Worm (Caenorhabditis elegans) whole organism, L3 larva: Measurements from ENCODE around the gene F40A3.7.

ENCODE experiments used
- R02D3.7 ChIP-seq: fragments of 150-350 bp; optimal IDR thresholded peaks from 2 replicates; lab custom pipeline; 2014; ENCODE audit warnings: missing biosample characterization, missing genetic modification characterization
- aly-2 ChIP-seq: fragments of 150-350 bp; optimal IDR thresholded peaks from 2 replicates; lab custom pipeline; 2014; ENCODE audit warnings: missing biosample characterization, missing genetic modification characterization
- ama-1 ChIP-seq: fragments of 150-350 bp; optimal IDR thresholded peaks from 2 replicates; lab custom pipeline; 2018
- ceh-28 ChIP-seq: fragments of 150-350 bp; optimal IDR thresholded peaks from 2 replicates; lab custom pipeline; 2014; ENCODE audit warnings: missing biosample characterization, missing genetic modification reagents, missing genetic modification characterization
- ceh-9 ChIP-seq: sonication (generic microtip); optimal IDR thresholded peaks from 2 replicates; lab custom pipeline; 2018; ENCODE audit warnings: missing biosample characterization, missing genetic modification characterization
- daf-12 ChIP-seq: fragments of 150-350 bp; optimal IDR thresholded peaks from 2 replicates; lab custom pipeline; 2014; ENCODE audit warnings: missing biosample characterization, missing genetic modification reagents, missing genetic modification characterization
- egl-27 ChIP-seq: sonication (generic microtip); optimal IDR thresholded peaks from 4 replicates; lab custom pipeline; 2017; ENCODE audit warnings: missing biosample characterization, missing genetic modification reagents, missing genetic modification characterization
- egl-5 ChIP-seq: fragments of 150-350 bp; optimal IDR thresholded peaks from 2 replicates; lab custom pipeline; 2017; ENCODE audit warnings: missing biosample characterization, missing genetic modification reagents, missing genetic modification characterization, inconsistent platforms
- elt-2 ChIP-seq: sonication (generic microtip); optimal IDR thresholded peaks from 2 replicates; lab custom pipeline; 2016; ENCODE audit warnings: missing genetic modification reagents, mild to moderate bottlenecking, missing genetic modification characterization, missing compliant biosample characterization
- elt-3 ChIP-seq, 3 experiments: fragments of 150-350 bp in 1 of 3; sonication (generic microtip) in 2 of 3; optimal IDR thresholded peaks; 2 replicates in 2 of 3; 4 replicates in 1 of 3; lab custom pipeline; 2014 to 2017; ENCODE audit warnings: missing biosample characterization in 3 of 3, missing genetic modification characterization in 3 of 3
- eor-1 ChIP-seq, 2 experiments: fragments of 150-350 bp; optimal IDR thresholded peaks; 2 replicates each; lab custom pipeline; 2014 to 2018; ENCODE audit warnings: missing biosample characterization in 2 of 2, missing genetic modification characterization in 2 of 2
- fkh-10 ChIP-seq: sonication (generic microtip); optimal IDR thresholded peaks from 2 replicates; lab custom pipeline; 2017; ENCODE audit warnings: missing biosample characterization, missing genetic modification reagents, missing genetic modification characterization
- fkh-2 ChIP-seq: fragments of 150-350 bp; optimal IDR thresholded peaks from 2 replicates; lab custom pipeline; 2014; ENCODE audit warnings: missing biosample characterization, missing genetic modification reagents, missing genetic modification characterization
- hmg-11 ChIP-seq: sonication (generic microtip); optimal IDR thresholded peaks from 2 replicates; lab custom pipeline; 2016; ENCODE audit warnings: missing genetic modification characterization, missing compliant biosample characterization
- lsy-12 ChIP-seq: sonication (generic microtip); optimal IDR thresholded peaks from 2 replicates; lab custom pipeline; 2016; ENCODE audit warnings: mild to moderate bottlenecking, missing genetic modification characterization, missing compliant biosample characterization
- mdl-1 ChIP-seq: fragments of 150-350 bp; optimal IDR thresholded peaks from 2 replicates; lab custom pipeline; 2014; ENCODE audit warnings: missing biosample characterization, missing genetic modification characterization
- mml-1 ChIP-seq: fragments of 150-350 bp; sonication (generic microtip); optimal IDR thresholded peaks from 3 replicates; lab custom pipeline; 2014; ENCODE audit warnings: missing biosample characterization, missing genetic modification characterization
- nfya-1 ChIP-seq: sonication (generic microtip); optimal IDR thresholded peaks from 2 replicates; lab custom pipeline; 2017; ENCODE audit warnings: missing genetic modification characterization, mild to moderate bottlenecking, missing compliant biosample characterization, antibody characterized with exemption, moderate library complexity; ENCODE audit not compliant: insufficient read depth
- nhr-12 ChIP-seq: fragments of 150-350 bp; optimal IDR thresholded peaks from 2 replicates; lab custom pipeline; 2014; ENCODE audit warnings: missing biosample characterization, missing genetic modification characterization
- nhr-23 ChIP-seq: fragments of 150-350 bp; optimal IDR thresholded peaks from 2 replicates; lab custom pipeline; 2014; ENCODE audit warnings: missing biosample characterization, missing genetic modification reagents, missing genetic modification characterization
- nhr-237 ChIP-seq: fragments of 150-350 bp; optimal IDR thresholded peaks from 2 replicates; lab custom pipeline; 2014; ENCODE audit warnings: missing biosample characterization, missing genetic modification characterization
- nhr-25 ChIP-seq: sonication (generic microtip); optimal IDR thresholded peaks from 2 replicates; lab custom pipeline; 2017; ENCODE audit warnings: missing biosample characterization, missing genetic modification characterization
- nhr-43 ChIP-seq: sonication (generic microtip); optimal IDR thresholded peaks from 2 replicates; lab custom pipeline; 2016; ENCODE audit warnings: mild to moderate bottlenecking, missing genetic modification characterization, missing compliant biosample characterization; ENCODE audit not compliant: poor library complexity, severe bottlenecking
- nhr-67 ChIP-seq: fragments of 150-350 bp; optimal IDR thresholded peaks from 2 replicates; lab custom pipeline; 2014; ENCODE audit warnings: missing biosample characterization, missing genetic modification characterization
- nhr-76 ChIP-seq: fragments of 150-350 bp; sonication (generic microtip); optimal IDR thresholded peaks from 5 replicates; lab custom pipeline; 2014; ENCODE audit warnings: missing biosample characterization, missing genetic modification characterization
- nhr-77 ChIP-seq: fragments of 150-350 bp; optimal IDR thresholded peaks from 2 replicates; lab custom pipeline; 2014; ENCODE audit warnings: missing biosample characterization, missing genetic modification characterization
- pqm-1 ChIP-seq: fragments of 150-350 bp; optimal IDR thresholded peaks from 2 replicates; lab custom pipeline; 2017; ENCODE audit warnings: missing biosample characterization, missing genetic modification characterization, inconsistent platforms
- skn-1 ChIP-seq: fragments of 150-350 bp; optimal IDR thresholded peaks from 2 replicates; lab custom pipeline; 2014; ENCODE audit warnings: missing biosample characterization, missing genetic modification characterization
- tbx-2 ChIP-seq: sonication (generic microtip); optimal IDR thresholded peaks from 2 replicates; lab custom pipeline; 2016; ENCODE audit warnings: mild to moderate bottlenecking, missing genetic modification characterization, missing compliant biosample characterization
- unc-62 ChIP-seq: fragments of 150-350 bp; sonication (generic microtip); optimal IDR thresholded peaks from 4 replicates; lab custom pipeline; 2014; ENCODE audit warnings: missing biosample characterization, missing genetic modification reagents, missing genetic modification characterization
- zag-1 ChIP-seq: fragments of 150-350 bp; optimal IDR thresholded peaks from 2 replicates; lab custom pipeline; 2014; ENCODE audit warnings: missing biosample characterization, missing genetic modification characterization
- ztf-11 ChIP-seq: fragments of 150-350 bp; optimal IDR thresholded peaks from 2 replicates; lab custom pipeline; 2014; ENCODE audit warnings: missing biosample characterization, missing genetic modification characterization
- ztf-4 ChIP-seq: fragments of 150-350 bp; optimal IDR thresholded peaks from 2 replicates; lab custom pipeline; 2014; ENCODE audit warnings: missing biosample characterization, missing genetic modification characterization

The F40A3.7 gene

DNA sequence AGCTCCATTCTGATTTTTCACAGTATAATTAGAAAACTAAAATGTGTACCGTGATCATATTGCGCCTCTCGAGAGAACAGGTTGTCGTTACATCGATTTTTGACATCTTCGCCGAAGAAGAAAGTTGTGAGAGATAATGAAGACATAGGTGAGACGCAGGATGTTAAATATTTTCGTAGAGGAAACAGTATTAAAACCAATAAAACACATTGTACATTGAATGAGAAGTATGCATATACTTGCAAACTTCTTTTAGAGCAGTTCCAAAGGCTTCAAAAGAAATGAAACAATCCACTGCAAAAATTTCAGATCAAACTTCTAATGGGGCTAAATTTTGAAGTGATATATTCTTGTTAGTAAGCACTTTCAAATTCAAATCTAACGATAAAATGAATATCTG, 29.0 kb downstream of the F40A3.7 start, which contains the start of gene nipi-4:
Gene nipi-4, minus strand, starts transcription at position 101 of the 400 bp plus-strand sequence.
- TF ChIP-seq hmg-11 (tag; lab: Kevin White, UChicago) (no peak), nhr-23 (tag; lab: Kevin White, UChicago) (peak; percentile 4)

DNA sequence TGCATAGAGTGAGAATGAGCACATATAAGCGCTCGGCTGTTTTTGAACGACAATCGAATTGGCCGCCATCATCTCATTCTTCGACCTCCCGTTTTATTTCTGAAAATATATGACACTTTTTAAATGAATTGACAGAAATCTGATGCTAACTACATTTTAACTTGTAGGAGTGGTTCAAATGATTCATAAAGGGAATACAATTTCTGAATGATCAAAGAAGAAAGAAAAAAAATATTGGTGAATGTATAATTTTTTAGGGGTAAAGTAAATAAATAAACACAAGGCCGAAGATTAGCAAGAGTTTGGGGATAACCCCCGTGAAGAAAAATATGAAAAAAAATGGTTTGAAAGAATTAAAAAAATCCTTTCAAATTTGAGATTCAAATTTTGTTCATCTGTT, 35.0 kb downstream of the F40A3.7 start, which contains the start of gene C37C3.11:
Gene C37C3.11, minus strand, starts transcription at position 101 of the 400 bp plus-strand sequence.
- TF ChIP-seq fkh-2 (tag; lab: Kevin White, UChicago), result no peak
- no peak for TF ChIP-seq elt-3 (tag; optimal IDR thresholded peaks at IDR 0.05; lab: Kevin White, UChicago)
- no peak for TF ChIP-seq nhr-237 (tag; lab: Kevin White, UChicago)
- TF ChIP-seq nhr-43 (tag; lab: Kevin White, UChicago), result no peak
- TF ChIP-seq nhr-12 (tag; lab: Kevin White, UChicago), result no peak
- no peak for TF ChIP-seq nhr-23 (tag; lab: Kevin White, UChicago)
- TF ChIP-seq nhr-76 (tag; lab: Kevin White, UChicago), result no peak
- no peak for TF ChIP-seq skn-1
- no peak for TF ChIP-seq fkh-10 (GFP tag; lab: Kevin White, UChicago)
- no peak for TF ChIP-seq ztf-11 (tag; lab: Kevin White, UChicago)

DNA sequence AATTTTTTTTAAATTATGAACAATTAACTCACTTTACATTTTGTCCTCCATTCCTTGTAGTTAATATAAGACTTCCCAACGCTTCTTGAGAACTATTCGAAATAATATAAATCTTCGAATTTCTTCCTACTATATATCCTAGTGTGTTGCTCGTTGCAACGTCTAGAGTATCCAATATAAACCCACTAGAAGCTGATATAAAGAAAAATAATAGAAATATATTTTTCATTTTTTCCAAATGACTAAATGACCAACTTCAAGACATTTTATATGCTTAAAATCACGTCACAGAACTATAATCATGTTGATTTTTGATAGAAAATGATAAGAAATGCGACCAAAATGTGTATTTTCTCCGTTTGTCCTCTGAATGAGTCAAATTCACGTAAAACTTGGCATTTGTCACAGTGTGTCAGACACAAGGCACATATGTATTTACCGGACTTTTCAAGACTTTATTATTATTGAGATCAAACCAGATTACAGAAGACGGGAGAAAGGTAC, 36.6 kb downstream of the F40A3.7 start, which contains the start of gene C37C3.10:
Gene C37C3.10, minus strand, starts transcription at position 51 of the 504 bp plus-strand sequence.
- TF ChIP-seq pqm-1 (tag; lab: Kevin White, UChicago) (peak; percentile 64), daf-12 (tag; lab: Kevin White, UChicago) (no peak)

DNA sequence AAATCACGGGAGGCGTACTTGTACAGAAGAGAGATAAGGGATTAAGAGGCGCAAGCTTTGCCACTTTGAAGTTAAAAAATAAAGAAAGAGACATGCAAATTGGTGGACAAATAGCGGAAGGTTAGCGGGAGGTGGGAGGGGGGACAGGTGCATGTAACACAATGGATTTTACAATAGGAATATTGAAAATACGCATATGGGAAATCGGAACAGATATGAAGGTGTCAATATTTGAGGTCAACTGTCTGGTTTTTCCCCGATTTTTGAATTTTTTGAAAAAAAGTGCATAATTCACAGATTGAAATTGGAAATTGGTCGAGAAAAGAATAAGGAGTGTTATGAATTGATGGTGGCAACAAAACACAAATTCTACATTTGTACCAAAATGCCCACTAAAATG, 37.9 kb downstream of the F40A3.7 start, which contains the start of gene C37C3.17:
Gene C37C3.17, minus strand, starts transcription at position 101 of the 400 bp plus-strand sequence.
- no peak for TF ChIP-seq fkh-2 (tag; lab: Kevin White, UChicago)
- TF ChIP-seq ztf-4 (tag; lab: Kevin White, UChicago), result no peak
- no peak for TF ChIP-seq nfya-1

DNA sequence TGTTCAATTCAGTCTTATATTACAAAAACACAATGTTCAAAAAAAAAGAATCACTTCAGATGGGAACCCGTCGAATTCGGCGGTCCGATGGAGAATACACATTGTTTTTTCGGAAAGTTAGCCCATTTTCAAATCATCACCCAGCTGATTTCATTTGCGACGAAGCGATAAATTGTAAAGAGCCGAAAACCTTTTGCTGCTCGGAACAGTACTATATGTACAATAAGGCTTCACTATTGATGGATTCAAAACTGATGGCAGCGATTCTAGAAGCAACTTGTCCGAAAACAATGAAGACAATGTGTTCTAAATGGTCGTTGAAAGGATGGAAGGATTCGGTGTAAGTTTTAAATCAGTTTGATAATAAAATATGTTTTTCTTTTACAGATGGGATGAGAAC, 41.7 kb downstream of the F40A3.7 start, which contains the start of gene C37C3.1:
Gene C37C3.1, plus strand, starts transcription at position 33 of the 400 bp plus-strand sequence.
- TF ChIP-seq lsy-12 (peak; percentile 29), R02D3.7 (tag; lab: Kevin White, UChicago) (no peak), aly-2 (tag; lab: Kevin White, UChicago) (peak; percentile 67), tbx-2 (tag; lab: Kevin White, UChicago) (peak; percentile 13), nfya-1 (no peak), nhr-25 (peak; percentile 16), nhr-43 (tag; lab: Kevin White, UChicago) (peak; percentile 56), egl-5 (tag; lab: Kevin White, UChicago) (no peak), ama-1 (peak; percentile 74), nhr-23 (tag; lab: Kevin White, UChicago) (peak; percentile 35), mdl-1 (tag; lab: Kevin White, UChicago) (no peak), elt-3 (tag; optimal IDR thresholded peaks at IDR 0.05; lab: Kevin White, UChicago) (no peak), nhr-12 (tag; lab: Kevin White, UChicago) (no peak), ceh-9 (tag; lab: Kevin White, UChicago) (no peak), eor-1 (tag; optimal IDR thresholded peaks at IDR 0.05; lab: Kevin White, UChicago) (no peak), egl-27 (tag; lab: Kevin White, UChicago) (no peak), unc-62 (GFP tag; lab: Kevin White, UChicago) (no peak), nhr-77 (tag; lab: Kevin White, UChicago) (peak; percentile 15), elt-2 (peak; percentile 33), ceh-28 (tag; lab: Kevin White, UChicago) (peak; percentile 48), ztf-4 (tag; lab: Kevin White, UChicago) (no peak), mml-1 (tag; lab: Kevin White, UChicago) (no peak)

DNA sequence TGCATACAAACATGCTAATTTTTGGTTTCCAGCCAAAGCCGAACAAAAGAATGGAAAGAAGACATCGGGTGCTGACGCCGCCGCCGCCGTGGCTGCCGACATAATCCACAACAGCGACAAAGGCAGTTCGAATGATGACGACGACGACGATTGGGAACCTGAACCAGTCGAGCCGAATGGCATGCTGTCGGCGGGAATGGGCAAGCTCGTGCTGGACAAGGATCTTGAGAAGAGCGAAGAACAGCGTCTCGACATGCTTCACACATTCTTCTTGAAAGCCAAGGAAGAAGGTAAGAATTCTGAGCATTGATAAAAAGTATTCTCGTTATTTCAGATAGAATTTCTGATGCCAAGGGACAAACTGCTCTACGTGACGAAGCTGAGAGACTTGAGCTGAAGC, 43.0 kb downstream of the F40A3.7 start:
- TF ChIP-seq zag-1 (tag; lab: Kevin White, UChicago) (no peak), nhr-67 (tag; lab: Kevin White, UChicago) (no peak), nhr-23 (tag; lab: Kevin White, UChicago) (no peak), eor-1 (tag; optimal IDR thresholded peaks at IDR 0.05; lab: Kevin White, UChicago) (no peak), nhr-76 (tag; lab: Kevin White, UChicago) (no peak), nhr-12 (tag; lab: Kevin White, UChicago) (no peak)
